Worm (Caenorhabditis elegans) whole organism, L1 larva: ENCODE measurements around the gene F54B8.4.

ENCODE experiments used
- lsy-2 ChIP-seq, 2 experiments: fragments of 150-350 bp; optimal IDR thresholded peaks; 2 replicates each; lab custom pipeline; 2014; ENCODE audit warnings: missing biosample characterization in 2 of 2, missing genetic modification characterization in 2 of 2
- rnt-1 ChIP-seq: sonication (generic microtip); optimal IDR thresholded peaks from 2 replicates; lab custom pipeline; 2016; ENCODE audit warnings: mild to moderate bottlenecking, missing genetic modification characterization, moderate library complexity, missing compliant biosample characterization

DNA sequence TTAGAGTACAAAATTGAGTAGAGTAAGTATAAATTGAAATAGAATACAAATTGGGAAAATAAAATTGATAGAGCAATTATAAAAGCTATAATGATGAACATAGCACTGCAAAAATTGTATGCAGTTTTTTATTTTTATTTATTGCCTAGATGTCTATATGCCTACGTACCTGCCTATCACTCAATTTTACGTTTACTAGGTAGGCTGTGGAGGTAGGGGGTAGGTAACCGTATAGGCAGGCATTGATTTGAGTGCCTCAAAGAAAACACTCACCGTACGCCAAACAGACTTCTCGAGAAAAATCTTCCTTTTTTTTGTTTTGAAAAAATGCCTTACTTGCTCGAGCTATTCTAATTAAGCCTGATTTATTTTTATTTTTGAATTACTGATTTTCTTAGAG, 15.4 kb downstream of the F54B8.4 start, which contains the start of gene srbc-56:
- TF ChIP-seq lsy-2 (tag; optimal IDR thresholded peaks at IDR 0.05; lab: Kevin White, UChicago) (no peak), rnt-1 (tag; lab: Kevin White, UChicago) (no peak)
